Worm (Caenorhabditis elegans) whole organism, early embryonic: ENCODE results near the gene F45E12.6.

Source experiments
- B0310.2 ChIP-seq: sonication (generic microtip); optimal IDR thresholded peaks from 2 replicates; lab custom pipeline; 2016; ENCODE audit warnings: mild to moderate bottlenecking, missing genetic modification characterization, missing compliant biosample characterization
- F13C5.2 ChIP-seq: sonication (generic microtip); optimal IDR thresholded peaks from 2 replicates; lab custom pipeline; 2017; ENCODE audit warnings: mild to moderate bottlenecking, missing genetic modification characterization, inconsistent platforms, missing compliant biosample characterization
- aly-1 ChIP-seq: sonication (generic microtip); optimal IDR thresholded peaks from 2 replicates; lab custom pipeline; 2016; ENCODE audit warnings: missing genetic modification characterization, missing compliant biosample characterization
- ama-1 ChIP-seq: fragments of 150-350 bp; optimal IDR thresholded peaks from 2 replicates; lab custom pipeline; 2014
- ceh-13 ChIP-seq: fragments of 200-800 bp; sonication (Bioruptor generic); optimal IDR thresholded peaks from 2 replicates; lab custom pipeline; 2018; ENCODE audit warnings: mild to moderate bottlenecking, missing genetic modification characterization, missing compliant biosample characterization
- ceh-36 ChIP-seq: sonication (generic microtip); optimal IDR thresholded peaks from 2 replicates; lab custom pipeline; 2016; ENCODE audit warnings: missing genetic modification characterization, inconsistent platforms, missing compliant biosample characterization
- ets-7 ChIP-seq: sonication (generic microtip); optimal IDR thresholded peaks from 2 replicates; lab custom pipeline; 2016; ENCODE audit warnings: missing genotype, missing genetic modification characterization, missing compliant biosample characterization
- flt-1 ChIP-seq: fragments of 200-800 bp; sonication (Bioruptor generic); IDR thresholded peaks from 2 replicates; pipeline ENCODE4 v1.3.6; 2022; ENCODE audit warnings: missing genetic modification characterization, missing compliant biosample characterization
- hmbx-1 ChIP-seq: sonication (generic microtip); optimal IDR thresholded peaks from 2 replicates; lab custom pipeline; 2016; ENCODE audit warnings: mild to moderate bottlenecking, missing genetic modification characterization, missing compliant biosample characterization
- hmg-4 ChIP-seq: fragments of 200-800 bp; sonication (Bioruptor generic); optimal IDR thresholded peaks from 2 replicates; lab custom pipeline; 2018; ENCODE audit warnings: mild to moderate bottlenecking, missing genetic modification characterization, missing compliant biosample characterization
- hnd-1 ChIP-seq: sonication (generic microtip); optimal IDR thresholded peaks from 2 replicates; lab custom pipeline; 2016; ENCODE audit warnings: missing genetic modification characterization, missing compliant biosample characterization
- pes-1 ChIP-seq: fragments of 200-800 bp; sonication (Bioruptor generic); IDR thresholded peaks from 2 replicates; pipeline ENCODE4 v1.3.6; 2022; ENCODE audit warnings: missing genetic modification reagents, missing genetic modification characterization, missing compliant biosample characterization
- tbx-37 ChIP-seq: fragments of 200-800 bp; sonication (Bioruptor generic); conservative IDR thresholded peaks from 2 replicates; pipeline ENCODE4 v1.3.6; 2022; ENCODE audit warnings: missing genetic modification reagents, missing genetic modification characterization, missing compliant biosample characterization
- tra-4 ChIP-seq: sonication (generic microtip); optimal IDR thresholded peaks from 2 replicates; lab custom pipeline; 2017; ENCODE audit warnings: missing genetic modification characterization, missing compliant biosample characterization

DNA sequence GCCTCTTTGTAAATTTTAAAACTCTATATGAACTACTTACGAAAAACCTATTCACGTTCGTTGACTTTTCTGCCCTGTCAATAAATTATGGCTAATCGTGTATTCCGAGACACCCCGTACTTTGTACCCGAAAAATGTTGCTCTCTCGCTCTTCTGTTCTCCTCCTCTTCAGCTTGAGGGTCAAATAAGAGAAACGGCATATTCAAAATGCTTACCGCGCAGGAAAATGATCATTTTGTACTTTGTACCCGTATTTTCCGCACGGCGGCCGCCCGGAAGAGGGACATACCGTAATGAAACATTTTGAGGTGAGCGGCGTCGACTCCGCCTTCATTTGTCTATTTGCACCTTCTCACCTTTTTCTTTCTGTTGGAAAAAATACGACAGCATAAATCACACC is 29.7 kb upstream of the F45E12.6 start:
- TF ChIP-seq ceh-36 (tag; lab: Kevin White, UChicago) (no peak), flt-1 (no peak), aly-1 (tag; lab: Kevin White, UChicago) (no peak), pes-1 (GFP tag; lab: Robert Waterston, UW) (no peak), ama-1 (lab: Kevin White, UChicago) (no peak), tra-4 (no peak), ceh-13 (no peak), ets-7 (tag; lab: Kevin White, UChicago) (no peak), hmbx-1 (tag; lab: Kevin White, UChicago) (no peak), B0310.2 (tag; lab: Kevin White, UChicago) (no peak), hnd-1 (tag; lab: Kevin White, UChicago) (no peak), tbx-37 (GFP tag; lab: Robert Waterston, UW) (no peak), F13C5.2 (tag; lab: Kevin White, UChicago) (no peak), hmg-4 (GFP tag; lab: Kevin White, UChicago) (no peak)
